Worm (Caenorhabditis elegans) whole organism, early embryonic: ENCODE data around the gene epg-9.

ENCODE experiments used
- B0310.2 ChIP-seq: sonication (generic microtip); optimal IDR thresholded peaks from 2 replicates; lab custom pipeline; 2016; ENCODE audit warnings: mild to moderate bottlenecking, missing genetic modification characterization, missing compliant biosample characterization
- F13C5.2 ChIP-seq: sonication (generic microtip); optimal IDR thresholded peaks from 2 replicates; lab custom pipeline; 2017; ENCODE audit warnings: mild to moderate bottlenecking, missing genetic modification characterization, inconsistent platforms, missing compliant biosample characterization
- aly-1 ChIP-seq: sonication (generic microtip); optimal IDR thresholded peaks from 2 replicates; lab custom pipeline; 2016; ENCODE audit warnings: missing genetic modification characterization, missing compliant biosample characterization
- ama-1 ChIP-seq: fragments of 150-350 bp; optimal IDR thresholded peaks from 2 replicates; lab custom pipeline; 2014
- ceh-13 ChIP-seq: fragments of 200-800 bp; sonication (Bioruptor generic); optimal IDR thresholded peaks from 2 replicates; lab custom pipeline; 2018; ENCODE audit warnings: mild to moderate bottlenecking, missing genetic modification characterization, missing compliant biosample characterization
- ceh-36 ChIP-seq: sonication (generic microtip); optimal IDR thresholded peaks from 2 replicates; lab custom pipeline; 2016; ENCODE audit warnings: missing genetic modification characterization, inconsistent platforms, missing compliant biosample characterization
- ets-7 ChIP-seq: sonication (generic microtip); optimal IDR thresholded peaks from 2 replicates; lab custom pipeline; 2016; ENCODE audit warnings: missing genotype, missing genetic modification characterization, missing compliant biosample characterization
- flt-1 ChIP-seq: fragments of 200-800 bp; sonication (Bioruptor generic); IDR thresholded peaks from 2 replicates; pipeline ENCODE4 v1.3.6; 2022; ENCODE audit warnings: missing genetic modification characterization, missing compliant biosample characterization
- hmbx-1 ChIP-seq: sonication (generic microtip); optimal IDR thresholded peaks from 2 replicates; lab custom pipeline; 2016; ENCODE audit warnings: mild to moderate bottlenecking, missing genetic modification characterization, missing compliant biosample characterization
- hmg-4 ChIP-seq: fragments of 200-800 bp; sonication (Bioruptor generic); optimal IDR thresholded peaks from 2 replicates; lab custom pipeline; 2018; ENCODE audit warnings: mild to moderate bottlenecking, missing genetic modification characterization, missing compliant biosample characterization
- hnd-1 ChIP-seq: sonication (generic microtip); optimal IDR thresholded peaks from 2 replicates; lab custom pipeline; 2016; ENCODE audit warnings: missing genetic modification characterization, missing compliant biosample characterization
- pes-1 ChIP-seq: fragments of 200-800 bp; sonication (Bioruptor generic); IDR thresholded peaks from 2 replicates; pipeline ENCODE4 v1.3.6; 2022; ENCODE audit warnings: missing genetic modification reagents, missing genetic modification characterization, missing compliant biosample characterization
- scrt-1 ChIP-seq: fragments of 200-800 bp; sonication (Bioruptor generic); IDR thresholded peaks from 2 replicates; pipeline ENCODE4 v1.3.6; 2022; ENCODE audit warnings: missing genetic modification characterization, missing compliant biosample characterization
- sea-1 ChIP-seq: fragments of 200-800 bp; sonication (Bioruptor generic); conservative IDR thresholded peaks from 2 replicates; pipeline ENCODE4 v1.3.6; 2022; ENCODE audit warnings: missing genetic modification characterization, missing compliant biosample characterization
- tbx-11 ChIP-seq: fragments of 200-800 bp; sonication (Bioruptor generic); IDR thresholded peaks from 2 replicates; pipeline ENCODE4 v1.3.6; 2022; ENCODE audit warnings: missing genetic modification characterization, missing compliant biosample characterization
- tbx-37 ChIP-seq: fragments of 200-800 bp; sonication (Bioruptor generic); conservative IDR thresholded peaks from 2 replicates; pipeline ENCODE4 v1.3.6; 2022; ENCODE audit warnings: missing genetic modification reagents, missing genetic modification characterization, missing compliant biosample characterization
- tra-4 ChIP-seq: sonication (generic microtip); optimal IDR thresholded peaks from 2 replicates; lab custom pipeline; 2017; ENCODE audit warnings: missing genetic modification characterization, missing compliant biosample characterization

epg-9 gene

ce11 chrIV:2600841-2601240 is at the start of gene epg-9:
TSS of gene epg-9 (plus strand) at chrIV:2601141.
- no peak for TF ChIP-seq hnd-1 (tag; lab: Kevin White, UChicago)
- no peak for TF ChIP-seq flt-1 (GFP tag; lab: Robert Waterston, UW)
- TF ChIP-seq ceh-13 (GFP tag; lab: Kevin White, UChicago), result no peak
- no peak for TF ChIP-seq hmbx-1 (tag; lab: Kevin White, UChicago)
- no peak for TF ChIP-seq hmg-4
- no peak for TF ChIP-seq tbx-37 (GFP tag; lab: Robert Waterston, UW)
- TF ChIP-seq B0310.2, result no peak
- TF ChIP-seq F13C5.2 (tag; lab: Kevin White, UChicago), result no peak
- no peak for TF ChIP-seq ets-7 (tag; lab: Kevin White, UChicago)
- TF ChIP-seq ama-1 (lab: Kevin White, UChicago), result no peak
- TF ChIP-seq tra-4, result no peak
- no peak for TF ChIP-seq aly-1 (tag; lab: Kevin White, UChicago)
- TF ChIP-seq sea-1 (GFP tag; lab: Robert Waterston, UW), result no peak
- no peak for TF ChIP-seq scrt-1 (GFP tag; lab: Robert Waterston, UW)

DNA sequence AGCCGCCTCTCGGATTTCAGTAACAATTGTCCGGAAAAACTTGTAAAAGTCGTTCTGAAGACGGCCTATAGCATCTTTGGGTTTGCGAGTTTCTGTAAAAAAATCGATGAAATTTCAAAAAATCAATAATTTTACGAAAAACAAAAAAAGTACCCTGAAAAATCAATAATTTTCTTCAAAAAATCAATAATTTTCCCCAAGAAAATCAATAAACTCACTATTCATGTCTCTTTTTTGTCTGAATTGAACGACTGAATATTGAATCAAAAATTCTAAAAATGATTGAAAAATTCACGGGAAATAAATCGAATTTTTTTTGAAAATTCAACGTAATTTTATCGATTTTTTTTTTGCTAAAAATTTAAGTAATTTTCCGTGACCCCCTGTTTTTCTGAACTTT is 49.5 kb upstream of the epg-9 start, which contains the start of gene Y69A2AR.23:
Gene Y69A2AR.23, minus strand, starts transcription at position 267 of the 400 bp plus-strand sequence.
- TF ChIP-seq flt-1 (GFP tag; lab: Robert Waterston, UW) (no peak), F13C5.2 (tag; lab: Kevin White, UChicago) (no peak), tbx-11 (no peak), hmg-4 (no peak), ceh-36 (tag; lab: Kevin White, UChicago) (no peak), ceh-13 (GFP tag; lab: Kevin White, UChicago) (no peak), B0310.2 (no peak), hnd-1 (tag; lab: Kevin White, UChicago) (no peak), pes-1 (GFP tag; lab: Robert Waterston, UW) (no peak), ama-1 (lab: Kevin White, UChicago) (no peak), scrt-1 (GFP tag; lab: Robert Waterston, UW) (no peak), sea-1 (GFP tag; lab: Robert Waterston, UW) (no peak), tbx-37 (GFP tag; lab: Robert Waterston, UW) (no peak), ets-7 (tag; lab: Kevin White, UChicago) (no peak), tra-4 (no peak), hmbx-1 (tag; lab: Kevin White, UChicago) (no peak), aly-1 (tag; lab: Kevin White, UChicago) (no peak)

DNA sequence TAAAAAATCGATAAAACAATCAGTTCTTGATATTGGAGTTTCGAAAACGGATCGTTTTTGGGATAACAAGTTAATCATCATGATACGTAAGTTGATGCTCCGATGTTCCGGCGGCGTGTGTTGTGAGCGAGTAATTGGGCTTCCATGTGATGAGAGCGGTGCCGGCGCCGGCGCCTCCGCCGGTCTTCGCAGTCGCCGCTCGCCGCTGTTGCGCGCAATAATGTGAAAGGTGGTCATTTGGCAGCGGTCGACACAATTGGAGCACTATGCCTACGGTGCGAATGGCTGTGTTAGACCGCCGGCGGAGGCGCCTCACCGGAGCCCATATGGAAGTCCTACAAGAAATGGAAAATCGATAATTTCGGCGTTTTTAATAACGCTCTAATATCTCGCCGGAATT is 49.1 kb upstream of the epg-9 start:
- TF ChIP-seq hmbx-1 (tag; lab: Kevin White, UChicago) (no peak), sea-1 (GFP tag; lab: Robert Waterston, UW) (no peak), hmg-4 (no peak), tbx-11 (no peak), ets-7 (tag; lab: Kevin White, UChicago) (no peak), ceh-36 (tag; lab: Kevin White, UChicago) (no peak), aly-1 (tag; lab: Kevin White, UChicago) (no peak), ama-1 (lab: Kevin White, UChicago) (no peak), F13C5.2 (tag; lab: Kevin White, UChicago) (no peak), B0310.2 (no peak)

DNA sequence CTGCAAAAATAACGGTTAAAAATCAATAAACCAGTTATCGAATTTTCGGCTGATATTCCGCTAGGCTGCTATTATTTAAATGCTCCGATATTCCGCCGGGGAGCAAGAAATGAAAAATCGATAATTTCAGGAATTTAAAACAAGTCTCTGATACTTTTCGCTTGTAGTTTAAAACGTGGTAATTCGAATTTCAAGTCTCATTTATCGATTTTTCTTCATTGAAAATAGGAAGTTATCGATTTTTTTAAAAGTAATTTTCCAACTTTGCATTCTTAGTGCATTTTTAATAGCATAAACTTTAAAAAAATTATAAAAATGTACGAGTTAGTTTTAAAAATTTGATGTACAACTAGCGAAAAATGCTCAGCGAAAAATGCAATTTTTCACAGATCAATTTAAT is 48.7 kb upstream of the epg-9 start:
- no peak for TF ChIP-seq ets-7 (tag; lab: Kevin White, UChicago)
- no peak for TF ChIP-seq F13C5.2 (tag; lab: Kevin White, UChicago)
- TF ChIP-seq tra-4, result no peak
- no peak for TF ChIP-seq tbx-37 (GFP tag; lab: Robert Waterston, UW)
- no peak for TF ChIP-seq sea-1 (GFP tag; lab: Robert Waterston, UW)
- no peak for TF ChIP-seq ama-1 (lab: Kevin White, UChicago)
- no peak for TF ChIP-seq B0310.2
- TF ChIP-seq aly-1 (tag; lab: Kevin White, UChicago), result no peak
- TF ChIP-seq pes-1 (GFP tag; lab: Robert Waterston, UW), result no peak
- no peak for TF ChIP-seq ceh-36 (tag; lab: Kevin White, UChicago)
- no peak for TF ChIP-seq hmbx-1 (tag; lab: Kevin White, UChicago)
- no peak for TF ChIP-seq hmg-4
- no peak for TF ChIP-seq ceh-13 (GFP tag; lab: Kevin White, UChicago)
- TF ChIP-seq flt-1 (GFP tag; lab: Robert Waterston, UW), result no peak
- no peak for TF ChIP-seq hnd-1 (tag; lab: Kevin White, UChicago)

DNA sequence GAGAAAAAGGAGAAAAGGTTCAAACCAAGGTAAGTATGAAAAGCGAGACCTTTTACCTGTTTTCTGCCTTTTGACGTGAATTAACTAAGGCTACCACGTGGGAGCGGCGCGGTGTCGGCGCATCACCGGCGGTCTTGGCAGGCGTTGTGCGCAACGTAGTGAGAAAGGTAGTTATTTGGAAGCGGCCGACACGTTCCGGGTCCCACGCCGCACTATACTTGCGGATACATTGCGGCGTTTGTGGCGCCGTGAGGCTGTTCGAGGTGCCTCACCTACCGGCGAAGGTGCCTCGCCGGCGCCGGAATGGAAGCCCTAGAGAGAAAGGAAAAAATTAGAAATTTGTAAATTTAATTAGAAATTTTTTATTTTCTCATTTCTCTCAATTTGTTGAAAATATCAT is 48.1 kb upstream of the epg-9 start:
- TF ChIP-seq pes-1 (GFP tag; lab: Robert Waterston, UW) (no peak), flt-1 (GFP tag; lab: Robert Waterston, UW) (no peak), ceh-13 (GFP tag; lab: Kevin White, UChicago) (no peak), aly-1 (tag; lab: Kevin White, UChicago) (no peak)

DNA sequence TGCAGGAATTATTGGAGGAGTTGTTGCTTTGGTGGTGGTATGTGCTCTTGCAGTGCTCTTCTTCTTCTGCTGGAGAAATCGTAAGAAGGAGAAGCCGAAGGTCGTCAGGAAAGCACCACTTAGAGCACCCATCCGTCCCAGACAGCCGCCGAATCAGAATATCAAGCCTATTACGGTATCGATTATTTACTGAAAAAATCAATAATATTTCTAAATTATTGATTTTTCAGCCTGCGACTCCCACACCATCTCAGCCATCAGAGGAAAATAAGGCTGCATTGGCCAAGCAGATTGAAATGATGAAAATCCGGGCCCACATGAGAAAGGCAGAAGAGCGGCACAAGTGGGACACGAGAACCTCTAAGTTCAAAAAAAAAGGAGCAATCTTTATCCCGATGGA is 44.7 kb upstream of the epg-9 start:
- TF ChIP-seq scrt-1 (GFP tag; lab: Robert Waterston, UW) (no peak), hnd-1 (tag; lab: Kevin White, UChicago) (no peak), tra-4 (no peak)

DNA sequence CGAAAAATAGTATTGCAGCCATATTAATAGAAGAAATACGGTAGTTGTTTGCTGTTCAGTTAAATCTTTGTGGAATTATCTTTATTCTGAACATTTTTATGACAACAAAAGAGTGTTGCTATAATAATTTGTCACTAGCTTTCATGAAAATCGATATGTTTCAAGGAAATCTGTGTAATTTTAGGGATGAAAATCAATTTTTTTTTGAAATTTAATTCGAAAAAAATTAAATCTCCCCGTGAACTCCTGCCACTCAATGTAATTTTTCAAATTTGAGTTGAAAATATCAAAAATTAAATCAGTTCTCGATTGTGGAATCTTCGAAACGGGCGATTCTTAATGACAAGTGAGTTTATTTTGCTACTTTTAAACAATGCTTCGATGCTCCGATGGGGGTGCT is 39.6 kb upstream of the epg-9 start, which contains the start of gene Y69A2AR.46:
Gene Y69A2AR.46, plus strand, starts transcription at position 301 of the 400 bp plus-strand sequence.
- TF ChIP-seq scrt-1 (GFP tag; lab: Robert Waterston, UW) (no peak), F13C5.2 (tag; lab: Kevin White, UChicago) (no peak), tra-4 (no peak)

DNA sequence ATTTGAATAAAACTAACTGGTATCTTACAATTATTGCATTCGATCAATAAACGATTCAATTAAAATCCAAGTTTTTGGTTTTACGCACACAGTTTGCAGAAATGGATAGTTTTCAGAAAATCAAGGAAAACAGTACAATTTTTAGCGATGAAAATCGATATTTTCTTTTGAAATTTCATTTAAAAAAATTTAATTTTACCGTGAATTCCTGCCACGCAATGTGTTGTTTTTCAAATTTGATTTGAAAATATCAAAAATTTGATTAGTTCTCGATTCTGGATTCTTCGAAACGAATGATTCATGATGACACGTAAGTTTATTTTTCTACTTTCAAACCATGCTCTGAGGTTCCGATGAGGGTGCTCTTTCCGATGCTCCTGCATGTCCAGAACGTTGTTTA is 38.9 kb upstream of the epg-9 start, which contains the start of gene Y69A2AR.50:
Gene Y69A2AR.50, plus strand, starts transcription at position 301 of the 400 bp plus-strand sequence.
- TF ChIP-seq scrt-1 (GFP tag; lab: Robert Waterston, UW), result no peak
- no peak for TF ChIP-seq hmbx-1 (tag; lab: Kevin White, UChicago)
- TF ChIP-seq tbx-37 (GFP tag; lab: Robert Waterston, UW), result no peak
- no peak for TF ChIP-seq tbx-11
- TF ChIP-seq aly-1 (tag; lab: Kevin White, UChicago), result no peak
- no peak for TF ChIP-seq F13C5.2 (tag; lab: Kevin White, UChicago)
- no peak for TF ChIP-seq hmg-4
- no peak for TF ChIP-seq ama-1 (lab: Kevin White, UChicago)
- TF ChIP-seq B0310.2, result no peak
- no peak for TF ChIP-seq ets-7 (tag; lab: Kevin White, UChicago)
- TF ChIP-seq sea-1 (GFP tag; lab: Robert Waterston, UW), result no peak
- no peak for TF ChIP-seq tra-4
- no peak for TF ChIP-seq flt-1 (GFP tag; lab: Robert Waterston, UW)
- TF ChIP-seq hnd-1 (tag; lab: Kevin White, UChicago), result no peak
- TF ChIP-seq ceh-13 (GFP tag; lab: Kevin White, UChicago), result no peak
- no peak for TF ChIP-seq ceh-36 (tag; lab: Kevin White, UChicago)
- no peak for TF ChIP-seq pes-1 (GFP tag; lab: Robert Waterston, UW)
